Fruit fly (Drosophila melanogaster): ENCODE measurements around the gene elm.

The elm gene

DNA sequence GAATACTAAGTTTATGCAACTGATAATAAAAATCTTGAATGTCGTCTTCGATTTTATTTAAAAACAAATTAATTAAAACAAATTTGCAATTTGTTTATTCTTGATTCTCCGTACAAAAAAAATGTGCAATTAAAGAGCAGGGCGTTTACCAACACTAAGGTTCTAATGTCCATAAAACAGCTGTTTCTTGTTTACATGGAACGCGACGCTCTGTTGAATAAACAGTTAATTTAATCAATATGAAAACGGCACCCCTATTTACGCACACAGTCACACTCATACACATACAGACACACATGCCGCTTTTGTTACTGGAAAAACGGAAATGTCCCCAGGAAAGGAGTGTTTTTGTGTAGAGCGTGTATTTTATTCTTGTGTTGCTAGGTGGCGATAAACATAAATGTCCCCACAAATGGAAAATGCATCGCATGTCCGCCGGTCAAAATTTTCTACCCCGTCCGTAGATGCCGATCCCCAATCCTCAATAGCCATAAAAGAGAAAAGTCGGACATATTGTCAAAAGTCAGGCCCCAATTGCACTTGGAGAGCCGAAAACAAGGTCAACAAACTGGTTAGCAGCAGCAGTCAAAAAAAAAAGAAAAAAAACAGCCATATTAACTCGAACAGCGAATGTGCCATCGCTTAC lies 31.6 kb downstream of the elm start (continued):
- TF ChIP-seq CG18619 (GFP tag; optimal IDR thresholded peaks at IDR 0.05), result peak; percentile 76
- TF ChIP-seq CG31365 (tag; optimal IDR thresholded peaks at IDR 0.05), result peak; percentile 69
- TF ChIP-seq Atf-2 (GFP tag; optimal IDR thresholded peaks at IDR 0.05), result peak; percentile 46
- TF ChIP-seq CG12942 (GFP tag; optimal IDR thresholded peaks at IDR 0.05), result peak; percentile 81
- no peak for TF ChIP-seq CG14050 (GFP tag; IDR thresholded peaks at IDR 0.05)
- no peak for TF ChIP-seq CG9932 (GFP tag; IDR thresholded peaks at IDR 0.05)
- TF ChIP-seq CG18476 (GFP tag; optimal IDR thresholded peaks at IDR 0.05), result peak; percentile 64
- TF ChIP-seq CG32772 (GFP tag; IDR thresholded peaks at IDR 0.05), result no peak
- peak; percentile 58 for TF ChIP-seq CoRest (tag; optimal IDR thresholded peaks at IDR 0.05)
- TF ChIP-seq CG11695 (GFP tag; IDR thresholded peaks at IDR 0.05), result no peak
- TF ChIP-seq az2 (GFP tag; optimal IDR thresholded peaks at IDR 0.05), result peak; percentile 40
- TF ChIP-seq chinmo (GFP tag; IDR thresholded peaks at IDR 0.05; ENCODE audit: partially characterized antibody), result no peak
- TF ChIP-seq CG8388 (GFP tag; optimal IDR thresholded peaks at IDR 0.05), result peak; percentile 51
- TF ChIP-seq CG11093 (GFP tag; IDR thresholded peaks at IDR 0.05), result peak; percentile 56; the same call in 1 of the 3 replicates
- TF ChIP-seq rib (GFP tag; IDR thresholded peaks at IDR 0.05), result no peak
- TF ChIP-seq sd (tag; optimal IDR thresholded peaks at IDR 0.05), result peak; percentile 48
- TF ChIP-seq Dad (GFP tag; optimal IDR thresholded peaks at IDR 0.05), result peak; percentile 63
- TF ChIP-seq CG10209 (GFP tag; optimal IDR thresholded peaks at IDR 0.05), result peak; percentile 86
- TF ChIP-seq CG1529 (GFP tag; optimal IDR thresholded peaks at IDR 0.05), result peak; percentile 79
- TF ChIP-seq CG14860 (GFP tag; IDR thresholded peaks at IDR 0.05; ENCODE audit: partially characterized antibody), result no peak
- TF ChIP-seq tio (GFP tag; optimal IDR thresholded peaks at IDR 0.05), result peak; percentile 26
- TF ChIP-seq ara (GFP tag; IDR thresholded peaks at IDR 0.05), result no peak
- TF ChIP-seq CG6813 (GFP tag; optimal IDR thresholded peaks at IDR 0.05), result peak; percentile 91
- peak; percentile 10 for TF ChIP-seq Hr3 (GFP tag; optimal IDR thresholded peaks at IDR 0.05)
- TF ChIP-seq Neu2 (GFP tag; optimal IDR thresholded peaks at IDR 0.05; ENCODE audit: borderline replicate concordance), result no peak
- peak; percentile 85 for TF ChIP-seq NC2β (GFP tag; optimal IDR thresholded peaks at IDR 0.05)
- no peak for TF ChIP-seq CG11560 (tag; IDR thresholded peaks at IDR 0.05)
- TF ChIP-seq Hr51 (GFP tag; optimal IDR thresholded peaks at IDR 0.05), result peak; percentile 44 to 66
- TF ChIP-seq fd96Cb (tag; optimal IDR thresholded peaks at IDR 0.05), result peak; percentile 55
- TF ChIP-seq grn (GFP tag; optimal IDR thresholded peaks at IDR 0.05), result peak; percentile 70
- TF ChIP-seq HHEX (GFP tag; optimal IDR thresholded peaks at IDR 0.05), result peak; percentile 82
- TF ChIP-seq nau (GFP tag; optimal IDR thresholded peaks at IDR 0.05), result peak; percentile 83
- peak; percentile 72 for TF ChIP-seq CG1792 (GFP tag; optimal IDR thresholded peaks at IDR 0.05)
- TF ChIP-seq CG15696 (tag; optimal IDR thresholded peaks at IDR 0.05), result peak; percentile 92
- TF ChIP-seq CG31224 (GFP tag; IDR thresholded peaks at IDR 0.05), result no peak
- TF ChIP-seq jumu (GFP tag; optimal IDR thresholded peaks at IDR 0.05), result peak; percentile 41
- TF ChIP-seq Elba2 (GFP tag; optimal IDR thresholded peaks at IDR 0.05), result no peak
- no peak for TF ChIP-seq sc (optimal IDR thresholded peaks at IDR 0.05)
- TF ChIP-seq sc (GFP tag; optimal IDR thresholded peaks at IDR 0.05), result peak; percentile 76
- no peak for TF ChIP-seq Nf-YA (GFP tag; IDR thresholded peaks at IDR 0.05)
- TF ChIP-seq CG2199 (GFP tag; IDR thresholded peaks at IDR 0.05), result no peak
- TF ChIP-seq CG4282 (GFP tag; optimal IDR thresholded peaks at IDR 0.05), result peak; percentile 22
- no peak for TF ChIP-seq dysf (GFP tag; IDR thresholded peaks at IDR 0.05)
- TF ChIP-seq sqz (GFP tag; optimal IDR thresholded peaks at IDR 0.05), result peak; percentile 99
- peak; percentile 74 for TF ChIP-seq CG10654 (GFP tag; optimal IDR thresholded peaks at IDR 0.05)
- TF ChIP-seq mam (GFP tag; optimal IDR thresholded peaks at IDR 0.05), result peak; percentile 61
- TF ChIP-seq CG10979 (tag; optimal IDR thresholded peaks at IDR 0.05), result peak; percentile 46
- peak; percentile 89 for TF ChIP-seq wek (GFP tag; optimal IDR thresholded peaks at IDR 0.05)
- TF ChIP-seq vfl (GFP tag; optimal IDR thresholded peaks at IDR 0.05), result peak; percentile 26
- TF ChIP-seq CG7556 (GFP tag; optimal IDR thresholded peaks at IDR 0.05), result peak; percentile 68

Measured in whole organism, embryonic.